Worm (Caenorhabditis elegans): ENCODE data around the gene srz-66.

ce11 chrV:17151292-17151691 lies 16.1 kb downstream of the srz-66 start:
- no peak for TF ChIP-seq ama-1 (optimal IDR thresholded peaks at IDR 0.05)
- TF ChIP-seq hlh-13 (GFP tag; optimal IDR thresholded peaks at IDR 0.05) = no peak
- no peak for TF ChIP-seq pha-4 (tag; optimal IDR thresholded peaks at IDR 0.05)
- no peak for TF ChIP-seq elt-2 (tag; optimal IDR thresholded peaks at IDR 0.05)
- TF ChIP-seq ceh-34 (tag; optimal IDR thresholded peaks at IDR 0.05) = no peak
- TF ChIP-seq lin-11 (tag; optimal IDR thresholded peaks at IDR 0.05) = no peak
- TF ChIP-seq hlh-8 (tag; optimal IDR thresholded peaks at IDR 0.05) = no peak
